Fruit fly (Drosophila melanogaster): ENCODE data around the gene Mer.

dm6 chrX:19735270-19735669 lies 42.0 kb upstream of the Mer start, which contains the start of gene CG14234:
- no peak for TF ChIP-seq CG12605 (GFP tag; IDR thresholded peaks at IDR 0.05)
- no peak for TF ChIP-seq CG8301 (tag; optimal IDR thresholded peaks at IDR 0.05)
- TF ChIP-seq Snoo (tag; optimal IDR thresholded peaks at IDR 0.05), result no peak
- no peak for TF ChIP-seq CG9948 (tag; optimal IDR thresholded peaks at IDR 0.05)
- TF ChIP-seq D1 (tag; optimal IDR thresholded peaks at IDR 0.05), result no peak
- TF ChIP-seq Ets98B (GFP tag; IDR thresholded peaks at IDR 0.05), result no peak
